Worm (Caenorhabditis elegans) whole organism, early embryonic: ENCODE results near the gene C15C8.6.

ENCODE experiments used
- B0310.2 ChIP-seq: sonication (generic microtip); optimal IDR thresholded peaks from 2 replicates; lab custom pipeline; 2016; ENCODE audit warnings: mild to moderate bottlenecking, missing genetic modification characterization, missing compliant biosample characterization
- F13C5.2 ChIP-seq: sonication (generic microtip); optimal IDR thresholded peaks from 2 replicates; lab custom pipeline; 2017; ENCODE audit warnings: mild to moderate bottlenecking, missing genetic modification characterization, inconsistent platforms, missing compliant biosample characterization
- aly-1 ChIP-seq: sonication (generic microtip); optimal IDR thresholded peaks from 2 replicates; lab custom pipeline; 2016; ENCODE audit warnings: missing genetic modification characterization, missing compliant biosample characterization
- ama-1 ChIP-seq: fragments of 150-350 bp; optimal IDR thresholded peaks from 2 replicates; lab custom pipeline; 2014
- ceh-13 ChIP-seq: fragments of 200-800 bp; sonication (Bioruptor generic); optimal IDR thresholded peaks from 2 replicates; lab custom pipeline; 2018; ENCODE audit warnings: mild to moderate bottlenecking, missing genetic modification characterization, missing compliant biosample characterization
- ceh-36 ChIP-seq: sonication (generic microtip); optimal IDR thresholded peaks from 2 replicates; lab custom pipeline; 2016; ENCODE audit warnings: missing genetic modification characterization, inconsistent platforms, missing compliant biosample characterization
- ets-7 ChIP-seq: sonication (generic microtip); optimal IDR thresholded peaks from 2 replicates; lab custom pipeline; 2016; ENCODE audit warnings: missing genotype, missing genetic modification characterization, missing compliant biosample characterization
- flt-1 ChIP-seq: fragments of 200-800 bp; sonication (Bioruptor generic); IDR thresholded peaks from 2 replicates; pipeline ENCODE4 v1.3.6; 2022; ENCODE audit warnings: missing genetic modification characterization, missing compliant biosample characterization
- hmbx-1 ChIP-seq: sonication (generic microtip); optimal IDR thresholded peaks from 2 replicates; lab custom pipeline; 2016; ENCODE audit warnings: mild to moderate bottlenecking, missing genetic modification characterization, missing compliant biosample characterization
- hmg-4 ChIP-seq: fragments of 200-800 bp; sonication (Bioruptor generic); optimal IDR thresholded peaks from 2 replicates; lab custom pipeline; 2018; ENCODE audit warnings: mild to moderate bottlenecking, missing genetic modification characterization, missing compliant biosample characterization
- hnd-1 ChIP-seq: sonication (generic microtip); optimal IDR thresholded peaks from 2 replicates; lab custom pipeline; 2016; ENCODE audit warnings: missing genetic modification characterization, missing compliant biosample characterization
- pes-1 ChIP-seq: fragments of 200-800 bp; sonication (Bioruptor generic); IDR thresholded peaks from 2 replicates; pipeline ENCODE4 v1.3.6; 2022; ENCODE audit warnings: missing genetic modification reagents, missing genetic modification characterization, missing compliant biosample characterization
- scrt-1 ChIP-seq: fragments of 200-800 bp; sonication (Bioruptor generic); IDR thresholded peaks from 2 replicates; pipeline ENCODE4 v1.3.6; 2022; ENCODE audit warnings: missing genetic modification characterization, missing compliant biosample characterization
- sea-1 ChIP-seq: fragments of 200-800 bp; sonication (Bioruptor generic); conservative IDR thresholded peaks from 2 replicates; pipeline ENCODE4 v1.3.6; 2022; ENCODE audit warnings: missing genetic modification characterization, missing compliant biosample characterization
- tbx-11 ChIP-seq: fragments of 200-800 bp; sonication (Bioruptor generic); IDR thresholded peaks from 2 replicates; pipeline ENCODE4 v1.3.6; 2022; ENCODE audit warnings: missing genetic modification characterization, missing compliant biosample characterization
- tbx-37 ChIP-seq: fragments of 200-800 bp; sonication (Bioruptor generic); conservative IDR thresholded peaks from 2 replicates; pipeline ENCODE4 v1.3.6; 2022; ENCODE audit warnings: missing genetic modification reagents, missing genetic modification characterization, missing compliant biosample characterization
- tra-4 ChIP-seq: sonication (generic microtip); optimal IDR thresholded peaks from 2 replicates; lab custom pipeline; 2017; ENCODE audit warnings: missing genetic modification characterization, missing compliant biosample characterization

C15C8.6 gene

DNA sequence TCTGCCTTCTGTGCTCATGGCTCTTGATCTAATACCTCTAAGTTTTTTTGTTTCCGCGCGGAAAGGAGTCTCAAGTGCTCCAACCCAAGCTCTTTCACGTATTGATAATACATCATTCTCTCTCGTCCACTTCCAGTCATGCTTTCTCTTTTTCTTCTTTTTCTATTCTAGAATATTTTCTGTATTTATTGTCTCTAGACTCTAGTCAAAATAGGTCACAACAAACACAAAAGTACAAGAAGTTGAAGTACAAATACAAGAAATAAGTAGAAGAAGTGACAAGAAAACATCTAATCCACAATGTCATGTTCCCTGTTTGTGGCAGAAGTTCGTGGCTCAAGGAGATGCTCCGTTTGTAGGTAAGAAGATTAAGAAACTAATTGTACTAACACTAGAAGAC is 21.9 kb upstream of the C15C8.6 start, which contains the start of gene ZC455.1:
Gene ZC455.1, plus strand, starts transcription at position 301 of the 400 bp plus-strand sequence.
- TF ChIP-seq flt-1 (GFP tag; lab: Robert Waterston, UW) (no peak), hmg-4 (GFP tag; lab: Kevin White, UChicago) (no peak), sea-1 (GFP tag; lab: Robert Waterston, UW) (no peak)

ce11 chrV:12768946-12769345 is 17.6 kb upstream of the C15C8.6 start, which contains the start of gene srt-43:
srt-43 (plus strand) TSS chrV:12769246.
- TF ChIP-seq pes-1 (GFP tag; lab: Robert Waterston, UW) (no peak), aly-1 (tag; lab: Kevin White, UChicago) (no peak), tbx-11 (GFP tag; lab: Robert Waterston, UW) (no peak), flt-1 (GFP tag; lab: Robert Waterston, UW) (no peak), ama-1 (lab: Kevin White, UChicago) (no peak), tra-4 (tag; lab: Kevin White, UChicago) (no peak), ets-7 (no peak)

DNA sequence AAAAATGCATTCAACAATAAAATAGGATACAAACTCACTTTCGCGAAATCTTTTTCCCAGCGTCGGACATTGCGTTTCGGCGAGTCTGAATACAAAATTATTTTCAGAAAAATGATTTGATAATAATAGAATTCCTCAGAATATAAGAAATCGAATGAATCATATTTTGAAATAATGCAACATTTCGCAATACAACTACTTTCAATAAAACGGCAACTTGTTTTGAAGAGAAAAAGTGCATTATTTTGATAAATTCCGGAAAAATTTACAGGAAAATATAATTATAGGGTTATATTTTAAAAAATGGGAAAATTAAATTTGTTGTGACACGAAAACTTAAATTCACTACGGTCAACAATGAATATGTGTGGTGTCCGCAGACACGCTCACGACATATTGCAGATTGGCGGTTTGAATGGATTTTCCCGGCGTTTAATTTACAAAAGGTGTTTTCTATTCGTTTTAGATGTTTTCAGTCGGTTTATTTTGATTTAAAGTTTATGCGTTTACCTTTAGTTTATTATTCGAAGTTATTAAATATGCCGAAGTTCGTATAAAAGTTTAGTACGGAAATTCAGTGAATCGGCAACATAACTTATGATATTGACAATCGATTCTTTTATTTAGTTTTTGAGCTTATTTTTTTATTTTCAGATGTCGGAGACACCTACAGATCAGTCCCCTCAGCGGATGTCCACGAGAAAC is 12.1 kb upstream of the C15C8.6 start, which contains the start of the genes abcf-1 and scc-3:
Gene abcf-1, minus strand, starts transcription at position 85 of the 705 bp plus-strand sequence.
Gene scc-3, plus strand, starts transcription at position 655 of the 705 bp plus-strand sequence.
- no peak for TF ChIP-seq ceh-36 (tag; lab: Kevin White, UChicago)
- no peak for TF ChIP-seq scrt-1
- TF ChIP-seq F13C5.2 (tag; lab: Kevin White, UChicago), result peak; percentile 20

DNA sequence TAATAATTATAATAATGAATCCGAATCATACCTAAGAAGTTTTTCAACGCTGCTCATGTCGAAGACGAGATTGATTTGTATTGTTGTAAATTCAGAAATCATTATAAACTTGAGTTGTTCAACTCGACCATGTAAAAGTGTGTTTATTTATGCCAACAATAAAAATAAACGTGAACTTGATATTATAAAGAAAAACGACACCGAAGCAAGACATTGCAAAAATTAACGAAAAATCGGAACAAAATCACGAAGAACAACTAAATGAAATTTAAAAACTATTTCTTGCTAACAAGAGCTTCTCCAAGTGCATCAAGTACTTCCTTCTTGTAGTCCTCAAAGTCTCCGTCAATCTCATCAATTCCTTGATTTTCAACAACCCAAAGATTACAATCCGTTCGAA is 9.6 kb upstream of the C15C8.6 start, which contains the start of gene F18E2.15:
Gene F18E2.15, minus strand, starts transcription at position 101 of the 400 bp plus-strand sequence.
- no peak for TF ChIP-seq ets-7
- no peak for TF ChIP-seq sea-1 (GFP tag; lab: Robert Waterston, UW)
- TF ChIP-seq pes-1 (GFP tag; lab: Robert Waterston, UW), result no peak

- TF ChIP-seq pes-1 (GFP tag; lab: Robert Waterston, UW) (no peak), ets-7 (no peak), hnd-1 (tag; lab: Kevin White, UChicago) (no peak), scrt-1 (no peak), F13C5.2 (tag; lab: Kevin White, UChicago) (no peak), sea-1 (GFP tag; lab: Robert Waterston, UW) (no peak), tra-4 (tag; lab: Kevin White, UChicago) (no peak), aly-1 (tag; lab: Kevin White, UChicago) (no peak), ceh-13 (GFP tag; lab: Kevin White, UChicago) (no peak), B0310.2 (tag; lab: Kevin White, UChicago) (no peak), ama-1 (lab: Kevin White, UChicago) (no peak), ceh-36 (tag; lab: Kevin White, UChicago) (no peak), tbx-11 (GFP tag; lab: Robert Waterston, UW) (no peak), hmbx-1 (tag; lab: Kevin White, UChicago) (no peak), tbx-37 (GFP tag; lab: Robert Waterston, UW) (no peak)
Measured at ce11 chrV:12759660-12760059, 8.3 kb upstream of the C15C8.6 start, which contains the start of gene papl-1. papl-1 (minus strand) TSS chrV:12759760.

ce11 chrV:12754839-12755238 is 3.5 kb upstream of the C15C8.6 start, which contains the start of gene gpa-13:
gpa-13 (minus strand) TSS chrV:12754939.
- TF ChIP-seq hmg-4 (GFP tag; lab: Kevin White, UChicago) (no peak), tbx-37 (GFP tag; lab: Robert Waterston, UW) (no peak), F13C5.2 (tag; lab: Kevin White, UChicago) (no peak), ama-1 (lab: Kevin White, UChicago) (no peak), ets-7 (no peak), scrt-1 (no peak), B0310.2 (tag; lab: Kevin White, UChicago) (no peak), flt-1 (GFP tag; lab: Robert Waterston, UW) (no peak), hmbx-1 (tag; lab: Kevin White, UChicago) (no peak), tbx-11 (GFP tag; lab: Robert Waterston, UW) (no peak), ceh-13 (GFP tag; lab: Kevin White, UChicago) (no peak), ceh-36 (tag; lab: Kevin White, UChicago) (no peak), sea-1 (GFP tag; lab: Robert Waterston, UW) (no peak), hnd-1 (tag; lab: Kevin White, UChicago) (no peak), pes-1 (GFP tag; lab: Robert Waterston, UW) (no peak), tra-4 (tag; lab: Kevin White, UChicago) (no peak)

ce11 chrV:12752407-12752806 is 1.1 kb upstream of the C15C8.6 start, which contains the start of gene C15C8.8:
C15C8.8 (minus strand) TSS chrV:12752507.
- TF ChIP-seq hmg-4 (GFP tag; lab: Kevin White, UChicago) (no peak), flt-1 (GFP tag; lab: Robert Waterston, UW) (no peak), ceh-36 (tag; lab: Kevin White, UChicago) (no peak), F13C5.2 (tag; lab: Kevin White, UChicago) (no peak), tbx-37 (GFP tag; lab: Robert Waterston, UW) (no peak), B0310.2 (tag; lab: Kevin White, UChicago) (no peak), hnd-1 (tag; lab: Kevin White, UChicago) (no peak), ets-7 (no peak), tra-4 (tag; lab: Kevin White, UChicago) (no peak)
